Fruit fly (Drosophila melanogaster) whole organism, embryonic: ENCODE measurements around the gene CG13258.

Source experiments
- ATbp ChIP-seq: fragments of 200-800 bp; sonication (Bioruptor generic); optimal IDR thresholded peaks from 2 replicates; lab custom pipeline; 2017; ENCODE audit warnings: missing biosample characterization, mild to moderate bottlenecking, missing genetic modification characterization, missing genetic modification reagents
- Bteb2 ChIP-seq: fragments of 200-800 bp; sonication (Bioruptor generic); optimal IDR thresholded peaks from 2 replicates; lab custom pipeline; 2016; ENCODE audit warnings: missing biosample characterization, missing genetic modification characterization
- CG10267 ChIP-seq: fragments of 200-800 bp; sonication (Bioruptor generic); optimal IDR thresholded peaks from 2 replicates; lab custom pipeline; 2018; ENCODE audit warnings: missing biosample characterization, mild to moderate bottlenecking, missing genetic modification characterization, moderate library complexity
- CG12219 ChIP-seq: fragments of 200-800 bp; sonication (Bioruptor generic); optimal IDR thresholded peaks from 3 replicates; lab custom pipeline; 2018; ENCODE audit warnings: missing biosample characterization, mild to moderate bottlenecking, missing genetic modification characterization
- CG12659 ChIP-seq: fragments of 200-800 bp; sonication (Bioruptor generic); optimal IDR thresholded peaks from 3 replicates; lab custom pipeline; 2017; ENCODE audit warnings: mild to moderate bottlenecking, missing biosample characterization, missing genetic modification reagents, missing genetic modification characterization
- CG13894 ChIP-seq: fragments of 200-800 bp; sonication (Bioruptor generic); optimal IDR thresholded peaks from 3 replicates; lab custom pipeline; 2018; ENCODE audit warnings: missing biosample characterization, mild to moderate bottlenecking, missing genetic modification characterization, moderate library complexity
- CG14710 ChIP-seq: fragments of 200-800 bp; sonication (Bioruptor generic); optimal IDR thresholded peaks from 3 replicates; lab custom pipeline; 2019; ENCODE audit warnings: missing biosample characterization, mild to moderate bottlenecking, missing genetic modification characterization, moderate library complexity
- CG15011 ChIP-seq: fragments of 200-800 bp; sonication (Bioruptor generic); optimal IDR thresholded peaks from 3 replicates; lab custom pipeline; 2018; ENCODE audit warnings: missing biosample characterization, mild to moderate bottlenecking, missing genetic modification characterization
- CG16779 ChIP-seq: fragments of 200-800 bp; sonication (Bioruptor generic); IDR thresholded peaks from 2 replicates; pipeline ENCODE4 v1.3.6; 2022; ENCODE audit warnings: missing biosample characterization, missing genetic modification characterization
- CG16863 ChIP-seq: fragments of 200-800 bp; sonication (Bioruptor generic); optimal IDR thresholded peaks from 3 replicates; lab custom pipeline; 2016; ENCODE audit warnings: missing biosample characterization, missing genetic modification characterization
- CG17829 ChIP-seq: fragments of 200-800 bp; optimal IDR thresholded peaks from 2 replicates; lab custom pipeline; 2019; ENCODE audit warnings: missing biosample characterization, mild to moderate bottlenecking, missing genetic modification characterization, moderate library complexity
- CG18011 ChIP-seq: fragments of 200-800 bp; sonication (Bioruptor generic); optimal IDR thresholded peaks from 2 replicates; lab custom pipeline; 2017; ENCODE audit warnings: missing biosample characterization, missing genetic modification characterization, mild to moderate bottlenecking, moderate library complexity, missing genotype
- CG31388 ChIP-seq: fragments of 200-800 bp; sonication (Bioruptor generic); optimal IDR thresholded peaks from 2 replicates; lab custom pipeline; 2016; ENCODE audit warnings: missing biosample characterization, missing genetic modification characterization
- CG32772 ChIP-seq: fragments of 200-800 bp; sonication (Bioruptor generic); IDR thresholded peaks from 2 replicates; pipeline ENCODE4 v1.3.6; 2022; ENCODE audit warnings: missing biosample characterization, missing genetic modification characterization
- CG43689 ChIP-seq: fragments of 200-800 bp; sonication (Bioruptor generic); IDR thresholded peaks from 2 replicates; pipeline ENCODE4 v1.3.6; 2022; ENCODE audit warnings: missing biosample characterization, missing genetic modification characterization
- CG5245 ChIP-seq: fragments of 200-800 bp; sonication (Bioruptor generic); optimal IDR thresholded peaks from 3 replicates; lab custom pipeline; 2016; ENCODE audit warnings: missing biosample characterization, missing genetic modification characterization
- CG5953 ChIP-seq: fragments of 200-800 bp; sonication (Bioruptor generic); IDR thresholded peaks from 2 replicates; pipeline ENCODE4 v1.3.6; 2022; ENCODE audit warnings: missing biosample characterization, missing genetic modification characterization
- CG6175 ChIP-seq: fragments of 200-800 bp; sonication (Bioruptor generic); IDR thresholded peaks from 3 replicates; pipeline ENCODE4 v1.3.6; 2022; ENCODE audit warnings: missing biosample characterization, missing genetic modification characterization
- CG6272 ChIP-seq: fragments of 200-800 bp; sonication (Bioruptor generic); IDR thresholded peaks from 2 replicates; pipeline ENCODE4 v1.3.6; 2022; ENCODE audit warnings: missing biosample characterization, missing genetic modification characterization
- CG7357 ChIP-seq: fragments of 200-800 bp; sonication (Bioruptor generic); IDR thresholded peaks from 3 replicates; pipeline ENCODE4 v1.3.6; 2022; ENCODE audit warnings: missing biosample characterization, missing genetic modification characterization
- CG7963 ChIP-seq: fragments of 200-800 bp; sonication (Bioruptor generic); IDR thresholded peaks from 3 replicates; pipeline ENCODE4 v1.3.6; 2022; ENCODE audit warnings: missing biosample characterization, missing genetic modification characterization; ENCODE audit not compliant: partially characterized antibody
- CG8388 ChIP-seq: fragments of 200-800 bp; sonication (Bioruptor generic); optimal IDR thresholded peaks from 2 replicates; lab custom pipeline; 2019; ENCODE audit warnings: missing biosample characterization, mild to moderate bottlenecking, missing genetic modification characterization, moderate library complexity
- CG9215 ChIP-seq: fragments of 200-800 bp; sonication (Bioruptor generic); IDR thresholded peaks from 2 replicates; pipeline ENCODE4 v1.3.6; 2022; ENCODE audit warnings: missing biosample characterization, missing genetic modification characterization
- CoRest ChIP-seq: fragments of 200-800 bp; sonication (Bioruptor generic); optimal IDR thresholded peaks from 3 replicates; lab custom pipeline; 2018; ENCODE audit warnings: missing biosample characterization, mild to moderate bottlenecking, missing genetic modification characterization, moderate library complexity
- Doc2 ChIP-seq: fragments of 200-800 bp; sonication (Bioruptor generic); IDR thresholded peaks from 2 replicates; pipeline ENCODE4 v1.3.6; 2022; ENCODE audit warnings: missing biosample characterization, missing genetic modification characterization
- Dp ChIP-seq: fragments of 200-800 bp; sonication (Bioruptor generic); optimal IDR thresholded peaks from 2 replicates; lab custom pipeline; 2018; ENCODE audit warnings: missing biosample characterization, mild to moderate bottlenecking, missing genetic modification characterization, moderate library complexity
- Fer2 ChIP-seq: fragments of 200-800 bp; sonication (Bioruptor generic); optimal IDR thresholded peaks from 2 replicates; lab custom pipeline; 2018; ENCODE audit warnings: missing biosample characterization, mild to moderate bottlenecking, missing genetic modification characterization, moderate library complexity
- Gsc ChIP-seq: fragments of 200-800 bp; sonication (Bioruptor generic); IDR thresholded peaks from 2 replicates; pipeline ENCODE4 v1.3.6; 2022; ENCODE audit warnings: missing biosample characterization, missing genetic modification characterization
- HLHmδ ChIP-seq: fragments of 200-800 bp; sonication (Bioruptor generic); optimal IDR thresholded peaks from 2 replicates; lab custom pipeline; 2018; ENCODE audit warnings: missing biosample characterization, mild to moderate bottlenecking, missing genetic modification characterization, moderate library complexity
- Hey ChIP-seq: fragments of 200-800 bp; sonication (Bioruptor generic); optimal IDR thresholded peaks from 3 replicates; lab custom pipeline; 2018; ENCODE audit warnings: missing biosample characterization, mild to moderate bottlenecking, missing genetic modification characterization
- Hr3 ChIP-seq: fragments of 200-800 bp; sonication (Bioruptor generic); optimal IDR thresholded peaks from 3 replicates; lab custom pipeline; 2016; ENCODE audit warnings: missing biosample characterization, missing genetic modification characterization
- NC2α ChIP-seq: fragments of 200-800 bp; sonication (Bioruptor generic); optimal IDR thresholded peaks from 2 replicates; lab custom pipeline; 2016; ENCODE audit warnings: missing biosample characterization, missing genetic modification characterization
- Oaz ChIP-seq: fragments of 200-800 bp; sonication (Bioruptor generic); IDR thresholded peaks from 2 replicates; pipeline ENCODE4 v1.3.6; 2022; ENCODE audit warnings: missing biosample characterization, missing genetic modification characterization
- Oli ChIP-seq: fragments of 200-800 bp; sonication (Bioruptor generic); optimal IDR thresholded peaks from 2 replicates; lab custom pipeline; 2018; ENCODE audit warnings: missing biosample characterization, mild to moderate bottlenecking, missing genetic modification characterization, moderate library complexity
- Ptx1 ChIP-seq: fragments of 200-800 bp; sonication (Bioruptor generic); IDR thresholded peaks from 2 replicates; pipeline ENCODE4 v1.3.6; 2022; ENCODE audit warnings: missing biosample characterization, missing genetic modification characterization
- az2 ChIP-seq: fragments of 200-800 bp; sonication (Bioruptor generic); optimal IDR thresholded peaks from 3 replicates; lab custom pipeline; 2016; ENCODE audit warnings: missing biosample characterization, missing genetic modification characterization
- bcd ChIP-seq: fragments of 200-800 bp; sonication (Bioruptor generic); optimal IDR thresholded peaks from 2 replicates; lab custom pipeline; 2017; ENCODE audit warnings: missing biosample characterization, mild to moderate bottlenecking, missing genetic modification characterization
- fd64A ChIP-seq: fragments of 200-800 bp; sonication (Bioruptor generic); optimal IDR thresholded peaks from 3 replicates; lab custom pipeline; 2018; ENCODE audit warnings: missing biosample characterization, mild to moderate bottlenecking, missing genetic modification characterization
- fru ChIP-seq: fragments of >200 bp; optimal IDR thresholded peaks from 2 replicates; lab custom pipeline; 2017
- gcm ChIP-seq: fragments of 200-800 bp; sonication (Bioruptor generic); optimal IDR thresholded peaks from 2 replicates; lab custom pipeline; 2019; ENCODE audit warnings: missing biosample characterization, mild to moderate bottlenecking, missing genetic modification characterization, moderate library complexity
- gro ChIP-seq: fragments of 200-800 bp; sonication (Bioruptor generic); optimal IDR thresholded peaks from 2 replicates; lab custom pipeline; 2016; ENCODE audit warnings: missing biosample characterization, missing genetic modification characterization
- hth ChIP-seq: fragments of >200 bp; optimal IDR thresholded peaks from 2 replicates; lab custom pipeline; 2017; ENCODE audit warnings: inconsistent platforms
- lilli ChIP-seq: fragments of 200-800 bp; sonication (Bioruptor generic); optimal IDR thresholded peaks from 3 replicates; lab custom pipeline; 2016; ENCODE audit warnings: missing biosample characterization, missing genetic modification characterization
- nom ChIP-seq: fragments of 200-800 bp; sonication (Bioruptor generic); optimal IDR thresholded peaks from 2 replicates; lab custom pipeline; 2017; ENCODE audit warnings: missing biosample characterization, missing genetic modification characterization, mild to moderate bottlenecking, moderate library complexity, missing genetic modification reagents
- peb ChIP-seq: fragments of 200-800 bp; sonication (Bioruptor generic); IDR thresholded peaks from 2 replicates; pipeline ENCODE4 v1.3.6; 2022; ENCODE audit warnings: missing biosample characterization, missing genetic modification characterization
- ssp ChIP-seq: fragments of 200-800 bp; sonication (Bioruptor generic); IDR thresholded peaks from 2 replicates; pipeline ENCODE4 v1.3.6; 2022; ENCODE audit warnings: missing biosample characterization, missing genetic modification characterization
- ttk ChIP-seq: fragments of 200-800 bp; sonication (Bioruptor generic); IDR thresholded peaks from 2 replicates; pipeline ENCODE4 v2.1.2; 2022; ENCODE audit warnings: missing biosample characterization, missing genetic modification characterization
- vnd ChIP-seq: fragments of 200-800 bp; sonication (Bioruptor generic); IDR thresholded peaks from 3 replicates; pipeline ENCODE4 v1.3.6; 2022; ENCODE audit warnings: missing biosample characterization, missing genetic modification characterization; ENCODE audit not compliant: partially characterized antibody
- wek ChIP-seq: fragments of 200-800 bp; sonication (Bioruptor generic); optimal IDR thresholded peaks from 3 replicates; lab custom pipeline; 2018; ENCODE audit warnings: missing biosample characterization, mild to moderate bottlenecking, missing genetic modification characterization, moderate library complexity
- z ChIP-seq: fragments of 200-800 bp; sonication (Bioruptor generic); IDR thresholded peaks from 3 replicates; pipeline ENCODE4 v1.3.6; 2022; ENCODE audit warnings: missing biosample characterization, missing genetic modification characterization
- zen ChIP-seq: fragments of 200-800 bp; sonication (Bioruptor generic); optimal IDR thresholded peaks from 3 replicates; lab custom pipeline; 2018; ENCODE audit warnings: missing biosample characterization, mild to moderate bottlenecking, missing genetic modification characterization, moderate library complexity
- zfh2 ChIP-seq: fragments of 200-800 bp; sonication (Bioruptor generic); optimal IDR thresholded peaks from 2 replicates; lab custom pipeline; 2016; ENCODE audit warnings: missing biosample characterization, missing genetic modification characterization

CG13258 gene

dm6 chr2L:16275809-16276178, 17.0 kb downstream of the CG13258 start (continued):
- TF ChIP-seq Hey (tag; lab: Kevin White, UChicago) (no peak), fru (no peak), zen (tag; lab: Kevin White, UChicago) (no peak), peb (GFP tag; lab: Robert Waterston, UW) (no peak), NC2α (GFP tag; lab: Kevin White, UChicago) (no peak), CG14710 (tag; lab: Kevin White, UChicago) (peak; percentile 11), CG16863 (GFP tag; lab: Kevin White, UChicago) (no peak), az2 (peak; percentile 16), wek (GFP tag; lab: Kevin White, UChicago) (no peak), Bteb2 (GFP tag; lab: Kevin White, UChicago) (peak; percentile 2), Ptx1 (GFP tag; lab: Robert Waterston, UW) (peak; percentile 35), CG9215 (GFP tag; lab: Robert Waterston, UW) (0 out of 2 replicates have a peak, but pooled peaks have one; percentile 33), CG10267 (peak; percentile 36), gcm (GFP tag; lab: Kevin White, UChicago) (no peak), fd64A (no peak), CG16779 (GFP tag; lab: Robert Waterston, UW) (no peak), ssp (GFP tag; lab: Robert Waterston, UW) (peak; percentile 18; the same call in 1 of the 2 replicates), CG7963 (GFP tag; lab: Robert Waterston, UW) (no peak), CG43689 (no peak), Dp (no peak), HLHmδ (GFP tag; lab: Kevin White, UChicago) (no peak), CG17829 (peak; percentile 4), CG5953 (GFP tag; lab: Robert Waterston, UW) (no peak), Hr3 (peak; percentile 16), CG8388 (peak; percentile 36), z (GFP tag; lab: Robert Waterston, UW) (no peak), lilli (peak; percentile 45), ttk (0 out of 2 replicates have a peak, but pooled peaks have one; percentile 43), CG6175 (GFP tag; lab: Robert Waterston, UW) (no peak), ATbp (peak; percentile 47), CG13894 (tag; lab: Kevin White, UChicago) (no peak), Oaz (no peak), CG15011 (peak; percentile 7), CG6272 (GFP tag; lab: Robert Waterston, UW) (no peak), Fer2 (tag; lab: Kevin White, UChicago) (no peak), bcd (GFP tag; lab: Kevin White, UChicago) (peak; percentile 47), zfh2 (GFP tag; lab: Kevin White, UChicago) (peak; percentile 30), hth (lab: Kevin White, UChicago) (no peak), CG32772 (GFP tag; lab: Robert Waterston, UW) (peak; percentile 42; the same call in 1 of the 2 replicates), CG12219 (peak; percentile 21), CG18011 (GFP tag; lab: Kevin White, UChicago) (no peak), vnd (GFP tag; lab: Robert Waterston, UW) (no peak), Oli (peak; percentile 62), CG5245 (no peak), CG31388 (no peak), CG7357 (GFP tag; lab: Robert Waterston, UW) (peak; percentile 29; the same call in 1 of the 3 replicates), CG12659 (GFP tag; lab: Kevin White, UChicago) (peak; percentile 48), nom (GFP tag; lab: Kevin White, UChicago) (no peak), CoRest (tag; lab: Kevin White, UChicago) (peak; percentile 66), Doc2 (no peak), gro (GFP tag; lab: Kevin White, UChicago) (no peak), Gsc (GFP tag; lab: Robert Waterston, UW) (no peak)
